Fruit fly (Drosophila melanogaster) whole organism, larva: ENCODE measurements around the gene Usp39.

Experiments used
- noc ChIP-seq: fragments of 200-800 bp; sonication (Bioruptor generic); optimal IDR thresholded peaks from 3 replicates; lab custom pipeline; 2019; ENCODE audit warnings: missing biosample characterization, mild to moderate bottlenecking, missing genetic modification characterization, moderate library complexity

Usp39 gene

dm6 chrX:18857916-18858315 lies at the start of gene Usp39:
TSS of gene Usp39 (plus strand) at chrX:18858203.
- TF ChIP-seq noc, result no peak

dm6 chrX:18812111-18812510 lies 45.9 kb upstream of the Usp39 start:
- no peak for TF ChIP-seq noc

DNA sequence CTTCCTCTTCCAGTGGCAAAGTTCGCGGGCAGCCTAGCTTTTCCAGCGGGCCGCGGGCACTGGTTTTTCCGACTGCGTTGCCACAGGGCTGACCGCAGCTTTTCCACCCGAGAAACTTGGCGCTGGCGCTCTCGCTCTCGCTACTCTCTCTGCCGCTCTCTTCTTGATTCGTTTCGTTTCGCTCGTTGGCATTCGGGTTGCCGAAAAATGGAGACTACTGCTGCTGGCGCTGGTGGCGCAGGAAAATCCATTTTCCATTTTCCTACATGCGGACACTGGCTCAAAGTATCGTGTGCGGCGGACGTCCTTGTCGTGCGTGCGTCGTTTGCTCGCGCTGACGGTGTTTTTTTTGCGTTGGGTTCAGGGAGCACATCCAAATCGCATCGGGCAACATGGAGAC lies 45.0 kb upstream of the Usp39 start, which contains the start of gene CG42450:
Gene CG42450 (plus strand): TSS at position 249 of the 400 bp plus-strand sequence.
- no peak for TF ChIP-seq noc

- TF ChIP-seq noc, result no peak
Observed at dm6 chrX:18814373-18814772, 43.6 kb upstream of the Usp39 start.

- TF ChIP-seq noc, result no peak
Observed at dm6 chrX:18814944-18815343, 43.1 kb upstream of the Usp39 start.

DNA sequence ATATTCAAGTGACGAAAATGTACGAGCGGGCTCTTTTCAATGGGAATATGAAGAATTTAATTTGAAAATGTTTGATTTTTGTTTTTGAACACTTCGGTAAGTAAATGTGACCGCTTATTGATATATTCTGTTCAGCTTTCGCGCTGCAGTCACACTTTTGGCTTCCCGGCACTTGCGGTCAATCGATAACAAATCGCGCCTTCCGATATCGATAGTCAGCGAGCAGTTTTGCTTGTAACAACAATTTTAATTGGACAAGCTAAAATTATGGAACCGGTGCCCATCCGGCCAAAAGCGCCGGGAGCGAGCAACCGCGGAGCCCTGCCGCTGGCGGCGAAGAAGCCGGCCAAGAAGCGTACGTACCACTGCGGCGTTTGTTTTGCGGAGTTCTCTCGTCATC lies 27.6 kb upstream of the Usp39 start, which contains the start of gene CG7101:
Gene CG7101 (plus strand): TSS at position 196 of the 400 bp plus-strand sequence.
- TF ChIP-seq noc, result no peak

DNA sequence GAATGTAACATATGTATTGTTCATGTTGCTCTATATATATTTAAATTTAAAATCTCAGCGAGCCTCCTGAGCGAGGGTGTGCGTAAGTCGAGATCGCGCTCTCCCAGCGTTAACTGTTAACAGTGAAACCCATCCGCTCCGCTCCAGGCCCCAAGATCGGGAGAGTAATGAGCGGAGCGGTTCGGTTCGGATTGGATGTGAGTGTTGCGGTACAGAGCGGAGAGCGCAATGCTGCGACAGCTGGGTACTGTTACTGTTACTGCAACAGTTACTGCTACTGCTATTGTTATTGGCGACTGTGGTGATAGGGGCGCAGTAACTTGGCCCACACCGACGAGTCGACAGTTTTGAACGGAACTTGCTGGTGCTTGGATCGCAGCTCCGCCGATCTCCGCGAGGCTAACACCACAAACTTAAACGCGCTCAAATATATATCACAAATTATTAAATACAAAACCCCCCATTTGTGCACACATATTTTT lies 25.6 kb upstream of the Usp39 start, which contains the start of gene Pvf1:
Gene Pvf1 (plus strand): TSS at position 312 of the 482 bp plus-strand sequence.
- no peak for TF ChIP-seq noc

dm6 chrX:18834399-18834798 lies 23.6 kb upstream of the Usp39 start:
- TF ChIP-seq noc, result no peak

DNA sequence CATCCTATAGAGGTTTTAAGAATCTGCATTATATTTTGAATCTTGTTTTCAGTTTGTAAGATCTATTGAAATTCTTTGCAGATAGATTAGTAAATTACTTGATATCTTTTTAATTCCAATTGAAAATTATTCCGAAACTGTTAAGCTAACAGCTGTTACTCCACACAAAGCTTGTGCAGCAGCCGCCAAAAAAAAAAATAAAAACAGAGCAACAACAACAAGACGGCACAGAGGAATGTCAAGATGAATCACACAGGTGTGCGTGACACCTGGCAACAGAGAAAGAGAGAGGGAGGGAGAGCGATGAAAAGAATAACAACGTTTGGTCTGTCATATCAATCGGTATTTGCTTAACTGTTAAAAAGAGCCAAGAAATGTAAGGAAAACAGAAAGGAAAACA lies 23.0 kb upstream of the Usp39 start:
- TF ChIP-seq noc, result no peak

- no peak for TF ChIP-seq noc
Observed at dm6 chrX:18835500-18835899, 22.5 kb upstream of the Usp39 start.

DNA sequence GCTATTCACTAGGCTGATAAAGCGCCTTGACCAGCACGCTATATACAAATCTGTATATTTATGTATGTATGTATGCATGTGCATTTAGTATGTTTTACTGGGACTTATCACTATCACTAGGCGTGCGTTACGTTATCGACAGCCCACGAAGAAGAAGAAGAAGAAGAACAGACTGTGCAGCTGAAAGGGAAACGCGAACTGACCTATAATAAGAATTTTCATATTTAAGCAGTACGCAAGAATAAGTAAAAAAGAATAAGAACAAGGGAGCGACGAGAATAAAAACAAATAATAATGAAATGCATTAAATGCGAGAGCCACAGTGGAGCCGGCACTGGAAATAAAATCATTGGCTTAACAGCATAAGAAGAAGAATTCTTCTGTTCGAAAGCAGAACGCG lies 21.7 kb upstream of the Usp39 start:
- no peak for TF ChIP-seq noc

- peak; percentile 37 for TF ChIP-seq noc
Observed at dm6 chrX:18837046-18837445, 21.0 kb upstream of the Usp39 start.

DNA sequence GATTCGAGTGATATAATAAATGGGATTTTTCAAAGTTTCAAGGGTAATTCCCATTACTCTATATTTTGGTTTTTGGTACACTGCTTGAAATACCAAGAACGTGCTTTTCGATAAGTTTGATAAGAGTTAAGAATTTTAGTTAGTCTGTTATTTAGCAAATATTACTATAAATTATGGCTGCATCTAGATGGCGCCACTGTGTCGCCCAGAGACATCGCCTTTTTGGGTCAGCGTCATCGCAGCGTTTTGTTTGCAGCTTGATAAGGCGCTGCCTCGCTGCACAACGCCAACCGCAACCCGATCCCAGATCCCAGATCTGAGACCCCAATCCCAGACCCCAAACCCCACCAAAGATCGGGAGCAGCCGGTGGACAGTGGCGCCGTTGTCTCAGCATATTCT lies 19.5 kb upstream of the Usp39 start:
- no peak for TF ChIP-seq noc

DNA sequence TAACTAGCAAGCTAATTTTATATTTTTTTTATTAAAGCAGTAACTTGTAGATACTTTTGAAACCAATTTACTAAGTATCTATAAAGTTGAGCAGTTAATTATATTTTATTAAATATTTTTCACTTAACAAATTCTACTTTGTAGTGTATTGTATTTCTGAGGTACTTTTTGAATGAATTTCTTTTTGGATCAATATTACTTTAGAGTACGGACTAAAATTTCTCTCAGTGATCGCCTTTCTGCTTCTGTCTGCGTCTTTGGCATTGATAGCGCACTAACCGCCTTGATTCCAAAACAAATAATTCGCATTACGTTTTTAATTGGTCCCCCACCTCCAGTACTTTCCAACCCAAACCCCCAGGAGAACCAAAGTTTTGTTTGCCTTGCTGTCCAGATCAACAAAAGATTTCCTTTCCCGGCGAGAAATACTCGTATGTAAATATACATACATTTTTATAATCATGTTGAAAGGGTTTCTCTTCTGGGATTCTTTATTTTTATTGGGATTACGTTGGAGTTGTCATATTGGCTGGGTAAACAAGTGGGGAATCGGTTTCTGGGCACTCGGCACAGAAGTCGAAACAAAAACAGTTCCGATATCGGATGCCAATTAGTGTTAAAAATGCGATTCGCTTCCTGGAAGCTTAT lies 18.9 kb upstream of the Usp39 start:
- no peak for TF ChIP-seq noc

DNA sequence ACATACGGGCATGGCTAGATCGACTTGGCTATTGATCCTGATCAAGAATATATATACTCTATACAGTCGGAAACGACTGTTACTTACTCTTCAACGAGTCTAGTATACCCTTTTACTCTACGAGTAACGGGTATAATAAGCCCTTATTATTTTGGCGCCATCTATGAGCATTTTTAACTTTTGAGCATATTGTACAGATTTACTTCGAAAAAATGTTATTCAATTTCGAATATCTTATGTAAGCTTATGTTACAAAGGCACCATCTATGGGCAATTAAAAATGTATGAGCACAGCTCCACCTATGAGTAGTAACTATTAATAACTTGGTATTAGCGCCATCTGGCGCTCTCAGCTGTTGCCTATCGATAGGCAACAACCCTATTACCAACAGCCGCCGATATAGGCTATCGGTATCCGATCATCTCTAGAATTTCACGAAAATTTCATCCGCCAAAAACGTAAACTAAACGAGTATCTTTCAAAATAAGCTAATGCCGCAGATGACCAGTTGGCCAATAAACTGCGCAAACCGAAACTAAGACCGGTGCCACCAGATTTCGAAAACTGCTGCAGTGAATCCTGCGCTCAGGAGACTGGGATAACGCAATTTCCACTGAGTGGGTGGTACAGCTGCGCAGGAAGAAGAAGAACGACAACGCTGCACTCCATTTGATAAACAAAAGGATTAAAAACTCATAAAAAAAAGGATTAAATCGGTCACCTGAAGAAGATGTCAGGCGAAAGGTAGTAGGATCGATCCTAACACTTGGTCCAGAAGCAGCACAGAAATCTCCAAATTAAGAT lies 14.6 kb upstream of the Usp39 start, which contains the start of gene htk:
Gene htk (plus strand): TSS at position 435 of the 805 bp plus-strand sequence.
- TF ChIP-seq noc, result no peak

- TF ChIP-seq noc, result peak; percentile 90
Observed at dm6 chrX:18848338-18849021, 9.5 kb upstream of the Usp39 start, which contains the start of gene shop. TSS of gene shop (minus strand) at chrX:18848566.

dm6 chrX:18849022-18849368 lies 9.0 kb upstream of the Usp39 start:
- TF ChIP-seq noc, result no peak
